Fruit fly (Drosophila melanogaster): ENCODE results near the gene CG15731.
A peak's percentile ranks its signal among the peaks of the same experiment; 100 is the strongest.

The CG15731 gene

DNA sequence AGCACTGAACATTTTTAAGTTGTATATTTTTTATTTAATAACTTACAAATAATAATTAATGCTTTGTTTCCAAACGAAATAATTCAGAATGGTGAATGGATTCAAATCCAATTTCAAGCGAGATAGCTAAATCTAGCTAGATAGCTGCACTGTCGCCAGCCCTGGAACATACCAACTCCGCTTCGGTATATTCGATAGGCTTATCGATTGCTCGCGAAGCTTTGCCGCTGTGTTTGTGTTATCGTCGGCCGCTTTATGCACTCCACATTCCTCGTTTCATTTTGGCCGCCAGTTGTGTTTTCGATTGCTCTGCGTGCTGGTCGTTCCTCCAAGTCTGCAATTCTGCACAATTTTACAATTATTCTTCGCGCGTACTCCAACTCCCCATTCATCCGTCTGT is 39.4 kb upstream of the CG15731 start, which contains the start of gene mdu (continued):
- TF ChIP-seq fru (optimal IDR thresholded peaks at IDR 0.05) (no peak), CG18476 (GFP tag; optimal IDR thresholded peaks at IDR 0.05) (no peak), CG15479 (GFP tag; optimal IDR thresholded peaks at IDR 0.05) (no peak), B-H2 (GFP tag; optimal IDR thresholded peaks at IDR 0.05) (no peak), CG8359 (GFP tag; optimal IDR thresholded peaks at IDR 0.05; ENCODE audit: borderline replicate concordance) (no peak), CG2875 (GFP tag; optimal IDR thresholded peaks at IDR 0.05) (no peak), CG7839 (tag; optimal IDR thresholded peaks at IDR 0.05) (peak; percentile 46), jumu (GFP tag; optimal IDR thresholded peaks at IDR 0.05) (no peak), CG12744 (GFP tag; optimal IDR thresholded peaks at IDR 0.05) (no peak), Sox100B (GFP tag; optimal IDR thresholded peaks at IDR 0.05) (peak; percentile 15), CG17328 (GFP tag; IDR thresholded peaks at IDR 0.05) (no peak), CG8290 (GFP tag; optimal IDR thresholded peaks at IDR 0.05) (no peak), CG8290 (tag; optimal IDR thresholded peaks at IDR 0.05) (peak in 1 of 2 experiments; percentile 39), gce (GFP tag; IDR thresholded peaks at IDR 0.05) (no peak), lab (GFP tag; optimal IDR thresholded peaks at IDR 0.05) (no peak), vnd (GFP tag; IDR thresholded peaks at IDR 0.05; ENCODE audit: partially characterized antibody) (no peak), H15 (GFP tag; IDR thresholded peaks at IDR 0.05) (no peak), CG10147 (GFP tag; optimal IDR thresholded peaks at IDR 0.05) (no peak), pan (optimal IDR thresholded peaks at IDR 0.05) (no peak), pan (GFP tag; optimal IDR thresholded peaks at IDR 0.05 in 1 of 2, IDR thresholded peaks at IDR 0.05 in 1 of 2) (no peak), bbx (GFP tag; IDR thresholded peaks at IDR 0.05; ENCODE audit: partially characterized antibody) (peak; percentile 71; the same call in 1 of the 2 replicates), CG12104 (GFP tag; optimal IDR thresholded peaks at IDR 0.05) (no peak), CG4730 (GFP tag; IDR thresholded peaks at IDR 0.05) (no peak), tap (tag; optimal IDR thresholded peaks at IDR 0.05) (no peak), ham (GFP tag; IDR thresholded peaks at IDR 0.05) (no peak), CG4424 (GFP tag; optimal IDR thresholded peaks at IDR 0.05) (peak; percentile 8), sim (GFP tag; IDR thresholded peaks at IDR 0.05) (no peak), Nf-YB (GFP tag; optimal IDR thresholded peaks at IDR 0.05) (no peak), ato (GFP tag; IDR thresholded peaks at IDR 0.05; ENCODE audit: partially characterized antibody) (0 out of 2 replicates have a peak, but pooled peaks have one; percentile 14), CG30431 (GFP tag; optimal IDR thresholded peaks at IDR 0.05) (no peak), CG3995 (GFP tag; optimal IDR thresholded peaks at IDR 0.05) (no peak), tx (GFP tag; optimal IDR thresholded peaks at IDR 0.05) (no peak), Med (GFP tag) (no peak), CG12659 (GFP tag; optimal IDR thresholded peaks at IDR 0.05) (peak; percentile 36), run (tag; optimal IDR thresholded peaks at IDR 0.05) (no peak), maf-S (GFP tag; optimal IDR thresholded peaks at IDR 0.05) (no peak), CG31365 (tag; optimal IDR thresholded peaks at IDR 0.05) (no peak), Jarid2 (GFP tag; optimal IDR thresholded peaks at IDR 0.05) (peak; percentile 67), CG17829 (tag; optimal IDR thresholded peaks at IDR 0.05) (no peak), CG30020 (tag; optimal IDR thresholded peaks at IDR 0.05) (peak; percentile 13), CG7963 (GFP tag; IDR thresholded peaks at IDR 0.05; ENCODE audit: partially characterized antibody) (0 out of 3 replicates have a peak, but pooled peaks have one; percentile 46), Bgb (GFP tag; IDR thresholded peaks at IDR 0.05; ENCODE audit: partially characterized antibody) (peak; percentile 60), scrt (GFP tag; optimal IDR thresholded peaks at IDR 0.05) (no peak), fd64A (GFP tag; optimal IDR thresholded peaks at IDR 0.05) (no peak), CG12071 (GFP tag; optimal IDR thresholded peaks at IDR 0.05) (no peak), Dll (GFP tag; IDR thresholded peaks at IDR 0.05; ENCODE audit: partially characterized antibody) (0 out of 4 replicates have a peak, but pooled peaks have one; percentile 39), lilli (GFP tag; optimal IDR thresholded peaks at IDR 0.05) (peak; percentile 20), CG7556 (GFP tag; optimal IDR thresholded peaks at IDR 0.05) (peak; percentile 31), caup (GFP tag; optimal IDR thresholded peaks at IDR 0.05; ENCODE audit: severe bottlenecking) (no peak), cwo (GFP tag; optimal IDR thresholded peaks at IDR 0.05) (no peak)
